Fruit fly (Drosophila melanogaster): ENCODE results near the gene Osi4.

The Osi4 gene

DNA sequence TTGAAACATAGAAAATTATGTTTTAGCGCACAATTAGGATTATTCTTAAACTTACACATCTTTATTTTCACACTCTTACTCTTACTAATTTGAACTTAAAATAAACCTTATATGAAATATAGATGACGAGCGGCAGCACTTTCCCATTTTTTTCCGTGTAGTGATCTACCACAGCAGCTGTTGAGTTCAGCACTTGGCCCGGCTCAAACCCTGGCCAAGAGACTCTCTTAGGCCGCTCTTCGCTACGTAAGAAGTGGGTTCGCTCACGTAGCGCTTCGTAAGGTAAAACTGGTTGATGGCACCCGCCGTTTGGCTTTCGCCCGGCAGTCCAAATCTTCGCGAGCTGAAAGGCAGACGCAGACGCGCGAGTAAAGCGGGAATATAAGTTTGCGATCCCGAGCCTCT is 23.1 kb downstream of the Osi4 start, which contains the start of gene Osi24 (continued):
- TF ChIP-seq Eip74EF (GFP tag; optimal IDR thresholded peaks at IDR 0.05) (peak in 1 of 2 experiments; percentile 25), ara (GFP tag; IDR thresholded peaks at IDR 0.05) (peak; percentile 67), CG9437 (GFP tag; optimal IDR thresholded peaks at IDR 0.05) (peak; percentile 94), CG1603 (tag; optimal IDR thresholded peaks at IDR 0.05) (peak; percentile 74), ac (GFP tag; optimal IDR thresholded peaks at IDR 0.05) (no peak), bsh (GFP tag; optimal IDR thresholded peaks at IDR 0.05) (peak; percentile 62 to 63), so (GFP tag; IDR thresholded peaks at IDR 0.05) (peak; percentile 83), CG15514 (GFP tag; optimal IDR thresholded peaks at IDR 0.05) (no peak), Side (GFP tag; optimal IDR thresholded peaks at IDR 0.05) (peak; percentile 37), CG7745 (tag; optimal IDR thresholded peaks at IDR 0.05) (no peak), CG12744 (GFP tag; optimal IDR thresholded peaks at IDR 0.05) (no peak), ken (GFP tag; IDR thresholded peaks at IDR 0.05) (peak; percentile 73), nom (GFP tag; optimal IDR thresholded peaks at IDR 0.05) (no peak), prd (optimal IDR thresholded peaks at IDR 0.05) (no peak), prd (GFP tag; IDR thresholded peaks at IDR 0.05) (peak; percentile 70; the same call in 2 of the 3 replicates), CG3407 (GFP tag; optimal IDR thresholded peaks at IDR 0.05) (peak; percentile 33), Camta (GFP tag; optimal IDR thresholded peaks at IDR 0.05) (peak; percentile 44), Hsf (GFP tag; optimal IDR thresholded peaks at IDR 0.05) (peak; percentile 57), HLH4C (GFP tag; IDR thresholded peaks at IDR 0.05; ENCODE audit: partially characterized antibody) (no peak), CG16863 (GFP tag; optimal IDR thresholded peaks at IDR 0.05) (peak; percentile 35), Antp (GFP tag; optimal IDR thresholded peaks at IDR 0.05) (peak; percentile 52), Fer3 (tag; optimal IDR thresholded peaks at IDR 0.05) (peak; percentile 21), CG30020 (tag; optimal IDR thresholded peaks at IDR 0.05) (no peak), BEAF-32 (GFP tag; optimal IDR thresholded peaks at IDR 0.05) (no peak), wor (GFP tag; IDR thresholded peaks at IDR 0.05) (peak; percentile 48), grau (tag; optimal IDR thresholded peaks at IDR 0.05) (peak; percentile 48), Awh (GFP tag; IDR thresholded peaks at IDR 0.05) (peak; percentile 82), Dll (GFP tag; IDR thresholded peaks at IDR 0.05; ENCODE audit: partially characterized antibody) (no peak), danr (GFP tag; IDR thresholded peaks at IDR 0.05) (peak; percentile 50), zen2 (GFP tag; IDR thresholded peaks at IDR 0.05; ENCODE audit: partially characterized antibody) (0 out of 3 replicates have a peak, but pooled peaks have one; percentile 19), CG11560 (tag; IDR thresholded peaks at IDR 0.05) (no peak), Abd-B (GFP tag; optimal IDR thresholded peaks at IDR 0.05) (no peak), CG7987 (GFP tag; optimal IDR thresholded peaks at IDR 0.05) (no peak), CG1792 (GFP tag; optimal IDR thresholded peaks at IDR 0.05) (no peak), Hr51 (GFP tag; optimal IDR thresholded peaks at IDR 0.05) (peak in 1 of 2 experiments; percentile 73), fu2 (GFP tag; optimal IDR thresholded peaks at IDR 0.05) (no peak), tio (GFP tag; optimal IDR thresholded peaks at IDR 0.05) (peak; percentile 53), Ada2b (GFP tag; IDR thresholded peaks at IDR 0.05) (peak; percentile 65), Ets97D (GFP tag; optimal IDR thresholded peaks at IDR 0.05) (no peak), CG17328 (GFP tag; IDR thresholded peaks at IDR 0.05) (peak; percentile 67), Trl (optimal IDR thresholded peaks at IDR 0.05) (peak in 1 of 2 experiments; percentile 13), Trl (GFP tag; optimal IDR thresholded peaks at IDR 0.05) (peak; percentile 15), CG4328 (GFP tag; optimal IDR thresholded peaks at IDR 0.05) (no peak), CG34422 (GFP tag; IDR thresholded peaks at IDR 0.05) (no peak), CG31441 (GFP tag; IDR thresholded peaks at IDR 0.05) (peak; percentile 73), hth (optimal IDR thresholded peaks at IDR 0.05) (no peak), CG3163 (GFP tag; optimal IDR thresholded peaks at IDR 0.05) (peak; percentile 87), CG14965 (GFP tag; optimal IDR thresholded peaks at IDR 0.05; ENCODE audit: borderline replicate concordance) (no peak), Deaf1 (tag; optimal IDR thresholded peaks at IDR 0.05) (no peak), ap (GFP tag; IDR thresholded peaks at IDR 0.05) (peak; percentile 72), pros (GFP tag; optimal IDR thresholded peaks at IDR 0.05) (no peak)

Data from whole organism, embryonic.